Worm (Caenorhabditis elegans): Measurements from ENCODE around the gene tor-1.

- no peak for TF ChIP-seq ama-1 (optimal IDR thresholded peaks at IDR 0.05)
- no peak for TF ChIP-seq elt-2 (tag; optimal IDR thresholded peaks at IDR 0.05)
Measured at ce11 chrIV:13982425-13982824, 3.2 kb downstream of the tor-1 start, which contains the start of gene gei-18.

Measured in whole organism, late embryonic.